Fruit fly (Drosophila melanogaster) whole organism: Measurements from ENCODE around the gene CG33679.

ENCODE experiments used
- EcR ChIP-seq, 2 experiments: fragments of >200 bp; optimal IDR thresholded peaks; 2 replicates each; lab custom pipeline; 2017; ENCODE audit warnings: missing biosample characterization in 2 of 2, missing genetic modification characterization in 2 of 2, missing genetic modification reagents in 2 of 2
- pan ChIP-seq: fragments of >200 bp; optimal IDR thresholded peaks from 2 replicates; lab custom pipeline; 2017
- psq ChIP-seq: fragments of >200 bp; optimal IDR thresholded peaks from 2 replicates; lab custom pipeline; 2017
- usp ChIP-seq: fragments of >200 bp; optimal IDR thresholded peaks from 2 replicates; lab custom pipeline; 2017; ENCODE audit warnings: missing biosample characterization, missing genetic modification characterization, mixed read lengths

DNA sequence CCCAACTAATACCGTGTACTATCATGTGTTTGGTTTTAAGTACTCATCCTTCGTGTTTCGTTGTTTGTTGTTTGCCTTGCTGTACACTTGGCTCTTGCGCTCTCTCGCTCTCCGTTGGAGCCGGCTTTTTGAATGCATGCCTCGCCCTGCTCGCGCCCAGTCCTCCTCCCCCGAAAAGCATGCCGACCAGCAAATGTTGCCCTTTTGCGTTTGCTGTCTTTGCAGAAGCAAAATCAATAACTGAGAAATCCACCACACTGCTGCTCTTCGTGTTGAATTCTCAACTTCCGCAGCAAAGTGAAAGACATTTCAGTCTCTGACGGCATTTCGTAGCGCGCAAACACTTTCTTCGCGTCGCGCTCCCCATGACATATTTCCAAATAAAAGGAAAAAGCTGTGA lies 16.4 kb downstream of the CG33679 start, which contains the start of gene wwk:
- TF ChIP-seq pan (lab: Kevin White, UChicago) (no peak), usp (GFP tag; lab: Kevin White, UChicago) (no peak), psq (lab: Kevin White, UChicago) (no peak), EcR (GFP tag; optimal IDR thresholded peaks at IDR 0.05; lab: Kevin White, UChicago) (no peak)
